Worm (Caenorhabditis elegans) whole organism, early embryonic: ENCODE data around the gene flp-6.

Experiments
- ama-1 ChIP-seq: fragments of 150-350 bp; optimal IDR thresholded peaks from 2 replicates; lab custom pipeline; 2014
- scrt-1 ChIP-seq: fragments of 200-800 bp; sonication (Bioruptor generic); IDR thresholded peaks from 2 replicates; pipeline ENCODE4 v1.3.6; 2022; ENCODE audit warnings: missing genetic modification characterization, missing compliant biosample characterization
- sea-1 ChIP-seq: fragments of 200-800 bp; sonication (Bioruptor generic); conservative IDR thresholded peaks from 2 replicates; pipeline ENCODE4 v1.3.6; 2022; ENCODE audit warnings: missing genetic modification characterization, missing compliant biosample characterization

DNA sequence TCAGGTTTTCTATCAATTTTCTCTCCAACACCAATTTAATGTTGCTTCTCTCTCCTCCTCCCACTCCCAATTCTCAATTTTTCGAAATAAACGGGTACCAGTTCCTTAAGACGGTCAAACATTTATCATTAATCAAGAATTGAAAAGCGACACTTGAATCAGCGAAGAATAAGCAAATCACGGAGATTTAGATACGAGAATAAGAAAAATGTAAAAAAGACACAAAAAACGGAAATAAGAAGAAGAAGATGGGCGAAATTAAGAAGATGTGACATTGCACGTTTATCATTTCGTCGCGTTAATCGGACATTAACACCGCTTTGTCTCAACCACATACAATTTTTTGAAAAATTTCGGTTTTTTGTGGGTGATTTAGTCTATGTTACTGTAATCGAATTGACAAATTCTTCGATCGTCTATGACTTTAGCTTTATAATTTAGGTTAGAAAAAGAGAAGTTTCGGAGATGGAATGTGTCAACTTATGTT lies 32.7 kb downstream of the flp-6 start, which contains the start of gene haao-1:
- TF ChIP-seq scrt-1 (GFP tag; lab: Robert Waterston, UW) (no peak), ama-1 (lab: Kevin White, UChicago) (no peak), sea-1 (GFP tag; lab: Robert Waterston, UW) (no peak)
